Fruit fly (Drosophila melanogaster) whole organism, pupa: ENCODE results near the gene Ccdc85.

Experiments
- CG10348 ChIP-seq: fragments of 200-800 bp; sonication (Bioruptor generic); IDR thresholded peaks from 2 replicates; pipeline ENCODE4 v1.3.6; 2022; ENCODE audit warnings: missing biosample characterization, missing genetic modification characterization
- CG12605 ChIP-seq: fragments of 200-800 bp; sonication (Bioruptor generic); IDR thresholded peaks from 2 replicates; pipeline ENCODE4 v1.3.6; 2022; ENCODE audit warnings: missing biosample characterization, missing genetic modification characterization
- CG13204 ChIP-seq: fragments of 200-800 bp; sonication (Bioruptor generic); optimal IDR thresholded peaks from 2 replicates; lab custom pipeline; 2018; ENCODE audit warnings: missing biosample characterization, mild to moderate bottlenecking, missing genetic modification characterization, moderate library complexity
- CG14655 ChIP-seq: fragments of 200-800 bp; sonication (Bioruptor generic); optimal IDR thresholded peaks from 3 replicates; lab custom pipeline; 2017; ENCODE audit warnings: mild to moderate bottlenecking, missing biosample characterization, missing genetic modification reagents, missing genetic modification characterization
- CG15710 ChIP-seq: fragments of 200-800 bp; sonication (Bioruptor generic); optimal IDR thresholded peaks from 2 replicates; lab custom pipeline; 2018; ENCODE audit warnings: missing biosample characterization, mild to moderate bottlenecking, missing genetic modification characterization, moderate library complexity
- CG17806 ChIP-seq: fragments of 200-800 bp; sonication (Bioruptor generic); optimal IDR thresholded peaks from 2 replicates; lab custom pipeline; 2018; ENCODE audit warnings: missing biosample characterization, mild to moderate bottlenecking, missing genetic modification characterization, moderate library complexity
- CG32121 ChIP-seq: fragments of 200-800 bp; sonication (Bioruptor generic); IDR thresholded peaks from 2 replicates; pipeline ENCODE4 v1.3.6; 2022; ENCODE audit warnings: missing biosample characterization, missing genetic modification characterization
- CG34367 ChIP-seq: fragments of 200-800 bp; sonication (Bioruptor generic); optimal IDR thresholded peaks from 2 replicates; lab custom pipeline; 2018; ENCODE audit warnings: missing biosample characterization, mild to moderate bottlenecking, missing genetic modification characterization
- CG4496 ChIP-seq: fragments of 200-800 bp; sonication (Bioruptor generic); IDR thresholded peaks from 3 replicates; pipeline ENCODE4 v1.3.6; 2022; ENCODE audit warnings: missing biosample characterization, missing genetic modification characterization
- CG8159 ChIP-seq: fragments of 200-800 bp; sonication (Bioruptor generic); optimal IDR thresholded peaks from 3 replicates; lab custom pipeline; 2018; ENCODE audit warnings: missing biosample characterization, mild to moderate bottlenecking, missing genetic modification characterization, moderate library complexity
- CG8301 ChIP-seq: fragments of 200-800 bp; sonication (Bioruptor generic); optimal IDR thresholded peaks from 2 replicates; lab custom pipeline; 2018; ENCODE audit warnings: missing biosample characterization, mild to moderate bottlenecking, missing genetic modification characterization
- CG9948 ChIP-seq: fragments of 200-800 bp; sonication (Bioruptor generic); optimal IDR thresholded peaks from 2 replicates; lab custom pipeline; 2018; ENCODE audit warnings: missing biosample characterization, mild to moderate bottlenecking, missing genetic modification characterization, moderate library complexity
- D1 ChIP-seq: fragments of 200-800 bp; sonication (Bioruptor generic); optimal IDR thresholded peaks from 2 replicates; lab custom pipeline; 2018; ENCODE audit warnings: missing biosample characterization, mild to moderate bottlenecking, missing genetic modification characterization, moderate library complexity
- EcR ChIP-seq: fragments of 200-800 bp; sonication (Bioruptor generic); optimal IDR thresholded peaks from 3 replicates; lab custom pipeline; 2019; ENCODE audit warnings: missing biosample characterization, missing genetic modification characterization, mild to moderate bottlenecking, moderate library complexity, missing genetic modification reagents
- Ets98B ChIP-seq: fragments of 200-800 bp; sonication (Bioruptor generic); IDR thresholded peaks from 2 replicates; pipeline ENCODE4 v1.3.6; 2022; ENCODE audit warnings: missing biosample characterization, missing genetic modification characterization
- Pif1A ChIP-seq: fragments of 200-800 bp; sonication (Bioruptor generic); optimal IDR thresholded peaks from 3 replicates; lab custom pipeline; 2016; ENCODE audit warnings: missing biosample characterization, missing genetic modification characterization
- Pif1B ChIP-seq: fragments of 200-800 bp; sonication (Bioruptor generic); optimal IDR thresholded peaks from 3 replicates; lab custom pipeline; 2016; ENCODE audit warnings: missing biosample characterization, missing genetic modification characterization
- Snoo ChIP-seq: fragments of 200-800 bp; sonication (Bioruptor generic); optimal IDR thresholded peaks from 3 replicates; lab custom pipeline; 2017; ENCODE audit warnings: missing biosample characterization, mild to moderate bottlenecking, missing genetic modification characterization, inconsistent platforms
- fd96Ca ChIP-seq: fragments of 200-800 bp; sonication (Bioruptor generic); IDR thresholded peaks from 3 replicates; pipeline ENCODE4 v1.3.6; 2022; ENCODE audit warnings: missing biosample characterization, missing genetic modification characterization
- gl ChIP-seq: fragments of 200-800 bp; sonication (Bioruptor generic); optimal IDR thresholded peaks from 2 replicates; lab custom pipeline; 2018; ENCODE audit warnings: missing biosample characterization, mild to moderate bottlenecking, missing genetic modification characterization
- rn ChIP-seq: fragments of 200-800 bp; sonication (Bioruptor generic); IDR thresholded peaks from 2 replicates; pipeline ENCODE4 v1.3.6; 2022; ENCODE audit warnings: missing biosample characterization, missing genetic modification characterization

Ccdc85 gene

dm6 chr2L:2976829-2977228 lies 22.3 kb upstream of the Ccdc85 start, which contains the start of the genes CG9641 and CG3165:
Gene CG9641, minus strand, starts transcription at chr2L:2976862.
Gene CG3165, plus strand, starts transcription at chr2L:2977122.
- TF ChIP-seq D1 (no peak), EcR (GFP tag; lab: Kevin White, UChicago) (no peak), CG9948 (tag; lab: Kevin White, UChicago) (peak; percentile 71), CG10348 (no peak), CG13204 (GFP tag; lab: Kevin White, UChicago) (no peak), gl (tag; lab: Kevin White, UChicago) (peak; percentile 53), CG12605 (peak; percentile 44; the same call in 1 of the 2 replicates), Pif1B (GFP tag; lab: Kevin White, UChicago) (no peak), CG14655 (GFP tag; lab: Kevin White, UChicago) (no peak), fd96Ca (GFP tag; lab: Robert Waterston, UW) (peak; percentile 91), Pif1A (GFP tag; lab: Kevin White, UChicago) (no peak), CG17806 (tag; lab: Kevin White, UChicago) (peak; percentile 74), rn (GFP tag; lab: Robert Waterston, UW) (peak; percentile 74; the same call in 1 of the 2 replicates), CG15710 (tag; lab: Kevin White, UChicago) (peak; percentile 78), CG4496 (peak; percentile 86), Snoo (tag; lab: Kevin White, UChicago) (peak; percentile 79), CG34367 (tag; lab: Kevin White, UChicago) (peak; percentile 77), Ets98B (GFP tag; lab: Robert Waterston, UW) (peak; percentile 71), CG32121 (GFP tag; lab: Robert Waterston, UW) (peak; percentile 81), CG8301 (no peak), CG8159 (tag; lab: Kevin White, UChicago) (peak; percentile 82)

dm6 chr2L:2979091-2979490 lies 20.0 kb upstream of the Ccdc85 start, which contains the start of gene CG9643:
Gene CG9643, minus strand, starts transcription at chr2L:2979288.
- TF ChIP-seq CG14655 (GFP tag; lab: Kevin White, UChicago), result no peak
- no peak for TF ChIP-seq Snoo (tag; lab: Kevin White, UChicago)
- TF ChIP-seq CG4496, result no peak
- TF ChIP-seq EcR (GFP tag; lab: Kevin White, UChicago), result no peak
- TF ChIP-seq CG17806 (tag; lab: Kevin White, UChicago), result no peak
- TF ChIP-seq CG9948 (tag; lab: Kevin White, UChicago), result no peak

dm6 chr2L:2986776-2987175 lies 12.3 kb upstream of the Ccdc85 start:
- TF ChIP-seq CG34367 (tag; lab: Kevin White, UChicago) (no peak), fd96Ca (GFP tag; lab: Robert Waterston, UW) (no peak), Snoo (tag; lab: Kevin White, UChicago) (no peak), CG32121 (GFP tag; lab: Robert Waterston, UW) (no peak)

- TF ChIP-seq CG9948 (tag; lab: Kevin White, UChicago), result peak; percentile 84
- TF ChIP-seq CG8301, result no peak
- no peak for TF ChIP-seq CG14655 (GFP tag; lab: Kevin White, UChicago)
- peak; percentile 64; the same call in 1 of the 2 replicates for TF ChIP-seq Ets98B (GFP tag; lab: Robert Waterston, UW)
- TF ChIP-seq CG17806 (tag; lab: Kevin White, UChicago), result peak; percentile 75
- no peak for TF ChIP-seq CG13204 (GFP tag; lab: Kevin White, UChicago)
- TF ChIP-seq Snoo (tag; lab: Kevin White, UChicago), result peak; percentile 79
- TF ChIP-seq CG8159 (tag; lab: Kevin White, UChicago), result peak; percentile 85
- TF ChIP-seq fd96Ca (GFP tag; lab: Robert Waterston, UW), result peak; percentile 77
- TF ChIP-seq CG32121 (GFP tag; lab: Robert Waterston, UW), result peak; percentile 76
- TF ChIP-seq CG4496, result peak; percentile 90
- no peak for TF ChIP-seq EcR (GFP tag; lab: Kevin White, UChicago)
- no peak for TF ChIP-seq Pif1B (GFP tag; lab: Kevin White, UChicago)
- TF ChIP-seq CG10348, result no peak
- TF ChIP-seq Pif1A (GFP tag; lab: Kevin White, UChicago), result no peak
- TF ChIP-seq rn (GFP tag; lab: Robert Waterston, UW), result peak; percentile 55; the same call in 1 of the 2 replicates
- peak; percentile 34 for TF ChIP-seq gl (tag; lab: Kevin White, UChicago)
- no peak for TF ChIP-seq D1
- peak; percentile 72 for TF ChIP-seq CG34367 (tag; lab: Kevin White, UChicago)
- peak; percentile 71 for TF ChIP-seq CG12605
- TF ChIP-seq CG15710 (tag; lab: Kevin White, UChicago), result peak; percentile 80
These were observed 11.3 kb upstream of the Ccdc85 start, which contains the start of the genes Chd1 and Bem46 for dm6 chr2L:2987681-2988381. Gene Chd1, minus strand, starts transcription at chr2L:2987723. Gene Bem46, plus strand, starts transcription at chr2L:2988116.

- TF ChIP-seq CG17806 (tag; lab: Kevin White, UChicago) (no peak), rn (GFP tag; lab: Robert Waterston, UW) (no peak), CG14655 (GFP tag; lab: Kevin White, UChicago) (no peak), CG9948 (tag; lab: Kevin White, UChicago) (no peak), CG4496 (no peak), CG12605 (no peak), CG34367 (tag; lab: Kevin White, UChicago) (no peak), Snoo (tag; lab: Kevin White, UChicago) (no peak), CG32121 (GFP tag; lab: Robert Waterston, UW) (no peak), CG15710 (tag; lab: Kevin White, UChicago) (no peak), CG10348 (no peak), Ets98B (GFP tag; lab: Robert Waterston, UW) (no peak), CG8301 (no peak), D1 (no peak), CG8159 (tag; lab: Kevin White, UChicago) (no peak), EcR (GFP tag; lab: Kevin White, UChicago) (no peak)
These were observed 6.4 kb upstream of the Ccdc85 start, which contains the start of the genes okr and CG3558 for dm6 chr2L:2992664-2993174. Gene okr, minus strand, starts transcription at chr2L:2992759. Gene CG3558, plus strand, starts transcription at chr2L:2992870.
